Worm (Caenorhabditis elegans): ENCODE measurements around the gene dhs-5.

Gene dhs-5

DNA sequence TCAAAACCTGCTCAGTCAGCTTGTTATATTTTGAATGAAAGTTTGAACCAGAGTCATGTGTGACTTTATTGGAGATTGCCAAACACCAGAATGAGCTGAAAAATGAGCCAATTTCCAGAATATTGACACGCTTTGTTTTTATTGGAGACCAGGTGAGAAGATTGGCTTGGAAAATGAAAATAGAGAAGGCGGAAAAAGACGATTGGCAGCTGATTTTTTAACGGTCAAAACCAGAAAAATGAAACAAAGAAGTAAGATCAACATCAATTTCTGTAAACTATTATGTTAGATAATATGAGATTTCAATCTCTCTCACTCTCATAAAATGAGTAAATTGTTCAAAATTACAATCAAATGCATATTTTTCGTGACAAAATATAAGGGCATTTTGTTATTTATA is 20.6 kb upstream of the dhs-5 start, which contains the start of gene srx-114:
TSS of gene srx-114 (minus strand) at position 101 of the 400 bp plus-strand sequence.
- TF ChIP-seq unc-62 (GFP tag; optimal IDR thresholded peaks at IDR 0.05), result no peak

DNA sequence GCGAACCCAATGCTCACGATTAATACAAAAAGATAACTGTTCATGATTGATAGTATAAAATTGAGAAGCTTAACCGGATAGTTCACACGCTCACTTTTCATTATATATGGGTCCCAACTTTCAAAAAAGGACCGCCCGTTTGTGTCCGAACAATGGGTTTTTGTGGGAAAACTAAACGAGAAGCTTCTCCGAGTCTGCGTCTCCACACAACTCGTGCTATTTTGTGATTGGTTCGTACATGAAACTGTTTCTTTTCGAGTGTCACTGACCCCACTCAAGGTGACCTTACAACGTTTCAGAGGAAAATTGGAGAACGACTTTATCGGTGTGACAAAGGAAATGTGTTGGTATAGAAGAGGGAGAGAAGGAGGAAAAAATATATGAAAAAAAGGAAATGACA is 16.8 kb upstream of the dhs-5 start, which contains the start of gene dct-5:
TSS of gene dct-5 (minus strand) at position 101 of the 400 bp plus-strand sequence.
- no peak for TF ChIP-seq unc-62 (GFP tag; optimal IDR thresholded peaks at IDR 0.05)

DNA sequence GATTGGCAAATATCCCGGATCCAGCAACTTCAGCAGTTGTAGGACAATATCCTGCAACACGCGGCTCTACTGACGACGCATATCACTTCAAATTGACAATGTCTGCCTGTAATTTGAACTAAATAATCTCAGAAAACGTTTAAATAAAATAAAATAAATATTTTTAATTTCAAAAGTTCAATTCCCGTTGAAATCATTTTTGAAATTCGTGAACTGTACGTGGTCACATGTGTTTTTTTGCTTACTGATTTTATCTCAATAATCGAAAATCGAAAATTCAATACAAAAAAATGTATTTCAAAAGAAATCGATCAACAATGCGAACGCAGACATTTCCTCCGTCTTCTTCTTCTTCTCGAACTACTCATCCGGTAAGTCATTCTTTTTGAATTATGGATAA is 16.1 kb upstream of the dhs-5 start, which contains the start of gene F07F6.1:
TSS of gene F07F6.1 (plus strand) at position 301 of the 400 bp plus-strand sequence.
- no peak for TF ChIP-seq unc-62 (GFP tag; optimal IDR thresholded peaks at IDR 0.05)

DNA sequence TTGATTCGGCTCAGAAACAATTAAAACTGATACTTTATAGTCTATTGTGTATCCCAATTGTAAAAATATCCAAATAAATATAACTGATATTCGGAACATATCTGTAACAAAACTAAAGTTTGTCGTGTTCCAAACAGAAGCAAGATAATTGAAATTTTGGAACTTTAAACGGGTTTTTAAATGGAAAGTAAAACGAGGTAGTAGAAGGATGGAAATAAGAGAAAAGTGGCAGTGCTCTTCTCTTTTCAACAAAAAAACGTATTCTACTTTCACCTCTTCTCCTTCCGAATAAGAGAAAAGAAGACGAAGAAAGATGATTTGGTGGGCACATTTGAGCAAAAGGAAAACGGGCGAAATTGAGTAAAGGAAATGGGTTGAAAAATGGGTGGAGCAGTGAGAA is 7.1 kb upstream of the dhs-5 start, which contains the start of gene nmr-1:
TSS of gene nmr-1 (minus strand) at position 101 of the 400 bp plus-strand sequence.
- no peak for TF ChIP-seq unc-62 (GFP tag; optimal IDR thresholded peaks at IDR 0.05)

DNA sequence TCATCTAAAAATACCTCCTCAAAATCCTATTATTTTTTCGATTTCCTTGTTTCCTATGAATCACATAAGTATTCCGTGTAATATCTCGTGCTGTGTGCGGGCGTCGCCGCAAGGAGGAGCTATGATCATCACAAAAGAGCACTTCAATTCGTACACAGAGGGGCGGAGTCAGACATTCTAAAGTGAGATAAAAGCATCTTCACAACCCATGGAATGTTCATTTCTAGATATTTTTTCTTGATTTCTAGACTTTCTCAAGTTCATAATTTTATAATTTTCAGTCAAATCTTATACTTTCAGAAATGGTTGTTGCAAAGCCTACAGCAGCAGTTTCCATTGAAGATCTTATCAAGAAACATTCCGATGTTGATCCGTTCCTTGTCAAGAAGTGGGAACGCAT is 6.3 kb upstream of the dhs-5 start, which contains the start of gene cex-1:
TSS of gene cex-1 (plus strand) at position 301 of the 400 bp plus-strand sequence.
- no peak for TF ChIP-seq unc-62 (GFP tag; optimal IDR thresholded peaks at IDR 0.05)

DNA sequence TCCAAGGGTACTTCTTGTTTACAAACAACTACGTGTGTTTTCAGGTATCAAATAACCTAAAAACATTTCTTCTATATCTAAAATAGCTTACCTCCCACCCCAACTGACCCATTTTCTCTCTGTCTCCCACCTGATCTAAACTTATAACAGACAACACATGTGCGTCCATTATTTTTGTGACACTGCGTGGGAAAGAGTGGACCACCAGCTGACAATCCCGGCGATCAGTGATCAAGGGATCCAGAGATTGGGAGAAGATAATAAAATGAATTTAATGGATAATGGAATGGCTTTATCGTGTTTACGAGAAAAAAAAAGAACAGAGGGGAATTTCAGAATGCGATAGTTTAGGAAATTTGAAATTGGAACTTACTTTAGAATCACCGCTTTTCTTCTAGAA is 4.4 kb upstream of the dhs-5 start:
- TF ChIP-seq unc-62 (GFP tag; optimal IDR thresholded peaks at IDR 0.05), result no peak

DNA sequence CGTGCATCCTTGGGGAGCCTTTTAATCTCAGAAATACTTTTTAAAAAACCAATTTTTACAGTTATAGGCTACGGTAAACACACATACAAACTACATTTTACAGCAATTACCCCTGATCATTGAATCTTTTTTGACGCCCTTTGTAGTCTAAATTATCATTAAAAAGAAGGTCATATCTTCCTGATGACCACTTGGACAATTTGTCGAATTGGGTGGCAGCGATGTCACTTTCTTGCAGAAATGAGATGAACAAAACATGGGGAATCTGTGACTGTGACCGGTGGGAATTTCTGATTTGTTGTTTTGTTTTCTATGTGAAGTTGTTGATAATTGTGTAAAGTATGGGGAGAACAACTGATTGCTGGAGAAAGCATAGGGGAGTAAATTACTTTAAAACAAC is 4.0 kb upstream of the dhs-5 start:
- TF ChIP-seq unc-62 (GFP tag; optimal IDR thresholded peaks at IDR 0.05), result no peak

DNA sequence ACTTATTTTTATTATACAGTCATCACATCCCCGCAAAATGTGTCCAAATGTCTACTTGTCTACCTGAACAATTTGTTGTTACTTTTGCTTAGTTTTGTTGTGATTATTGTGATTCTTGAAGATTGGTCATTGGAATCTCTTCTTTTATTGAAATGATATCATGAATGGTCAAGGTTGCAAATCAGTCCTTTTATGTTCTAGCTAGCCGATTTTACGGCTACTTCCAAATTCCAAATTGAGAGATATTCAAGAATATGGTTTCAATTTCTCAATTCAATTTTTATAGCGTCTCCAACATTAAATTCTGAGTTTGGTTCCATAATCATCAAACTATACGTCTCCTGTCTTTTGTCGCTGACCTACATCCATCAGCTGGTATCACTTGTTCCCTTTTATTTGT is 2.4 kb upstream of the dhs-5 start:
- TF ChIP-seq unc-62 (GFP tag; optimal IDR thresholded peaks at IDR 0.05), result no peak

DNA sequence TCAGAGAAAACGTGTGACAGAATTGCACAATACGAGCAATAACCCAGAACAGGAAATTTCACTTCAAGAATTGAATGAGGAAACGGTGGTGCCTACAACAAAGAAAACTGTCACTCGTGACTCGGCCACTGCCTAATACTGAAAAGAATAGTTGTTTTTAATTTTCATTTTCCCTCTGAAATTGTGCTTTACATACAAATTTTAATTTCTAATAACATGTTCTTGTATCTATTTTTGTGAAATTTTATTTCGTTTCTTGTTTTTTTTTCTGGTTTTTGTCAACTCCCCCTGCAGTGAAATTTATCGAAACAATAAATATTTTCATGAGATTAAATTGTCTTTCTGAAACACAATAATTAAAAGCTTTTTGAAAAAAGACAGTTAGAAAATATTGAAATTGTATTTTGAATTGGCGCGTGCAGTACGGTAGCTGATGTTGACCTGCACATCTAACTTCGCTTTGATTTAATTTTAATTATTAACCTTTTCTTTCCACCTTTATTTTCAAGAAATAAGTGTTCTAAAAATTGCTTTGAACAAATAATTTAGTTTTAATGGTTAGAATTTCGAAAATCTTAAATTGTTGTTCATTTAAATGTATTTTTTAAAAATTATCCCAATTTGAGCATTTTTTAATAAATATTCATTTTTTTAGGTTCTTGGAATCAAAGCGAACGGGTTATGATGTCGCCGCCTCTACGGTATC is 2.2 kb downstream of the dhs-5 start, which contains the start of gene daz-1:
TSS of gene daz-1 (plus strand) at position 656 of the 706 bp plus-strand sequence.
- TF ChIP-seq unc-62 (GFP tag; optimal IDR thresholded peaks at IDR 0.05), result no peak

DNA sequence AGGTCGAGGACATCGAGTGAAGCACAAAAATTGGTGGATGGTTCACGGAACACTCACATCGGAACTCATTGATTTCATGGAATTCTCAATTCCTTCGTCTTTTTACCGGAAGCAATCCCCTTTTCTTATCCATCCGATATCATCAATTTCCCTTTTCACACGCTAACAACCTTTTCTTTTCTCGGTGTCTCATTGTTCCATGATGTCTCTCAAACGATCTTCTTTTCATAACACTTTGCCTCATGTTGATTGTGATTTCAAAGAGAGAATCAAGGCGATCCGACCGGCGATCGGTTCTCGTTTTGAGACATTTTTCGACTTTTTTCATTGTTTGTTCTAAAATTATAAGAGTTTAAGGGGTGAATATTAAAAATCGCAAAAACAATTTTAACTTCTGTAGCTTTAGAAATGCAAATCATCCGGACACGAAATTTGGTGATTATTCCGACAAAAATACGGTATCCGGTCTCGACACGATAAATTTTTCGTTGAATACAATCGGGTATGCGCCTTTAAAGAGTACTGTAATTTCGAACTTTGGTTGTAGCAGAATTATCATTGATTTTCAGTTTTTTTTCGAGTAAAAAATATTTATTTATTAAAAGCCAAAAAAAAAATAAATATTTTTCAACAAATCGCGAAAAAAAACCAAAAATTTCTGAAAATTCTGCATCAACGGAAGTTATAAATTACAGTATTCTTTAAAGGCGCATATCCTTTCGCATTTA is 5.2 kb downstream of the dhs-5 start:
- no peak for TF ChIP-seq unc-62 (GFP tag; optimal IDR thresholded peaks at IDR 0.05)

DNA sequence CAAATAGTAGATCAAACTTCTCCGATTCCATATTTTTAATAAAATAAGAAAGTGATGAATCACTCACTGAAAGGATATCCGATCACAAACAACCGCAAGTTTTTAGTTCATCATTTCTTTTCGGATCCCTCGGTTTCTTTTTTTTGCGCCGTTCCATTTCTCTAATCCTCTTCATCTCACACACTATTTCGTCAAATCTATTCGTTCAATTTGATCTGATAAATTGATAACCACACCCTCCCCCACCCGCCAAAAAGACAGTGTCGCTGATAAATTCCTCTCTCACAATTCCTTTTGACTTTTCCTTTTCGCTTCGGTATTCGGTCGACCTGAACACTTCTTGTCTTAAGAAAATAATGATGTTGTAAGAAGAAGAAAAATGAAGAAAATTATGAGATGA is 5.9 kb downstream of the dhs-5 start:
- TF ChIP-seq unc-62 (GFP tag; optimal IDR thresholded peaks at IDR 0.05), result no peak

DNA sequence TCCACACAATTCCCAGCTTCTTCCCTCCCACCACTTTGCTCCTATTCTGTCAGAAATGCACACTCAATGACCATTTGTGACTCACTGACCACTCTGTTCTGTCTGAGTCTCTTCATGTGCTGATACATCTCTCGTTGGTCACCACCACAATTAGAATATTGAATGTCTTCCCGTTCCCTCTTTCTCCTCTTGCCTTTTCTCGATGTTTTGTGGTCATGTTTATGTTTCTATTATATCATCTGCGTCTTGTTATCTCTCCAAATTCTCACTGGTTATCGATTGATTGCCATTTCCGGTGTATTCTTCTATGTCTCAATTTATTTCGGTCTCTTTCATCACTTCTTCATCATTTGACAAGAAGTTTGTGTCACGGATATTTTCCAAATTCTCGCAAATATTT is 7.3 kb downstream of the dhs-5 start:
- TF ChIP-seq unc-62 (GFP tag; optimal IDR thresholded peaks at IDR 0.05), result no peak

DNA sequence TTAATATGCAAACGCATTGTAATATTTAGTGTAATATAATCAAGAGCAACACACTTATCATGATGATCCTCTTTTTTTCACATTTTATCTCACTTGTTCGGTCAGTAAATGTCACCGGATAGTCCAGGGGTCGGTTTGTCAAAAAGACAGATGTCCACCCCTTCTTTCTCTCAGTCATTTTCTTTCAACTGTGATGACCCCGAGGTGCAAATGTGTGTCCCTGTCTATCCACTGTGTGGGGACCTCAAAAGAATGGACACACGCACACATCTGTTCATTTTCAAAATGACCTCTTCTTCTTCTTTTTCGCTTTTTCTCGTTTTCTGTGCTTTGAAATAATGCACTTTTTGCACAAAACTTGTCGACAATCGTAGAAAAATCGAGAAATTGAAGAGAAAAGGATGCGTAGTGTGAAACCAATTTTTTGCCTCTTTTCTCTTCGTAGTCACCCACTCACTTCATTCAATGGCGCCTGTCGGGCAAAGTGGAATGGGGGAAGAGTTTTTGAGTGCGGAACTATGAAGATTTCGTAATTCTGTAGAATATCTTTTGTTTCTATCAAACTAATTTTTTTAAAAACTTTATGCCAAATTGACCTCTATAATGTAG is 10.1 kb downstream of the dhs-5 start:
- TF ChIP-seq unc-62 (GFP tag; optimal IDR thresholded peaks at IDR 0.05), result no peak

DNA sequence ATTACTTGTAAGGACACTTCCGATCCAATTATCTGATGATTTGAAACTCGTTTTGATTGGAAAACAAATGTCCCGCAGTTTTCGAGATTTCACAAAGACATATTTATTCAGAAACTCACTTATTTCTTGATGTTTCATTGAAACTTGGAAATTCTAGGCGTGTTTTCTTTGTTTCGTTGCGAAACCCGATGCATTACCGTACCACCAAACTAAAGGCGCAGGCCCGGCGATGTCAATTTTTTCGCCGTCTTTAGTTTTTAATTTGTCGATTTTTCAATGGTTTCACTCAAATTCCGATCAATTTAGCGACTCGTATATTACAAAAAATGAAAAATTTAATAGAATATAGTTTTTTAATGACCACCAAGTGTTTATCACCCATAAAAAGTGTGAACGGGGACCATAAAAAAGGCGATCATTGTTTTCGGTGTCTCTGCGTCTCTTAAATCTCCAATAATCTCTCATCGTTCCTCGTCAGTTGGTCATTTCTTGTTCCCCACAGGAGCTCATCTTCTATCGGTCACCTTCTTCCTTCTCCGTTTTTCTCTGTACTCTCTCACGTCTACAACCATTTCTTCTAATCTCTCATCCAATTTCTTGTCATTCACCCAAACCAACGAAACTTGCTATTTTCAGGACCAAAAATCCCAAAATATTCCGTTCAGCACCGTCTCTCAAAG is 12.2 kb downstream of the dhs-5 start, which contains the start of gene clr-1:
TSS of gene clr-1 (plus strand) at position 630 of the 680 bp plus-strand sequence.
- no peak for TF ChIP-seq unc-62 (GFP tag; optimal IDR thresholded peaks at IDR 0.05)

DNA sequence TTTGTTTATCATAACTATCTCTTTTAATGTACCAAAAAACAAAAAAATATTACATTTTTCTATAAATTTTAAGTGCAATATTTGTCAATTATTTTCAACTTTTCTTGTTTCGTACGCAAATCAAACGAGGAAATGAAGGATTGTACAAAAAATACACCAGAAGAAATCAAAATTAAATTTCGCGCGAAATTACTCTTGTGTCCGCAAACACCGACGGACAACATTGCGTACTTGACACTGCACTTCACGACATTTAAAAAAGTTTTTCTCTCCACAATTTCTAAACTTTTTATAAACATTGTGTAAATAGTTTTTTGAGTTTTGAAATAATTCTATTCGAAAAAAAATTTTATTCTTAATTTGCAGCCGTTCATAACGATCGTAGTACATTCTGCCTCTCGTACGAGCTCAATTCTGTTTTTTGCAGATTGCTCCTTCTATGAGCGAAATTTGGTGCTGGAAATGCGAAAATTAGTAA is 20.3 kb downstream of the dhs-5 start, which contains the start of gene mrps-16:
TSS of gene mrps-16 (plus strand) at position 428 of the 478 bp plus-strand sequence.
- TF ChIP-seq unc-62 (GFP tag; optimal IDR thresholded peaks at IDR 0.05), result no peak

All from whole organism, dauer.